Worm (Caenorhabditis elegans): Measurements from ENCODE around the gene nhr-100.

The nhr-100 gene

DNA sequence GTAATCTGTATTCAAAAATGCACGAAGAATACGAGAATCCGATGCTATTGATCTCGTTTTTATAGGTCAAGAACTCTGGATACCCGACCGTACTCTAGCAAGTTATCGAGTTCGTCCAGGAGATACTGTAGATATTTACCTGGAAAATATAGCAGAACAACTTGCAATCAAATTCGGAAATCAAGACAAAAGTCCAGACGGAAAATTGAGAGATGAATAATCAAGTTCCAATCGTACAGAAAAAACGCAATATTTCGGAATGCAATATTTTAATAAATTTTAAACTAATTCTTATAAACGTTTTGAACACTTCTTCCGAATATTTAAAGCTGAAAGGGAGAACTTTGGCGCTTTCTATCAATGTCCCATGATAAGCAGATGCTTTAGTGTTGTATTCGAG, 10.5 kb downstream of the nhr-100 start (continued):
- TF ChIP-seq hrde-1 (tag; optimal IDR thresholded peaks at IDR 0.05; ENCODE audit: borderline replicate concordance) (peak; percentile 79), B0336.3 (GFP tag; IDR thresholded peaks at IDR 0.05) (peak; percentile 93), C17E4.6 (GFP tag; IDR thresholded peaks at IDR 0.05) (peak; percentile 70; the same call in 1 of the 2 replicates), tbp1 (GFP tag; optimal IDR thresholded peaks at IDR 0.05) (peak; percentile 33), tlf-1 (GFP tag; optimal IDR thresholded peaks at IDR 0.05) (peak; percentile 59), egl-18 (GFP tag; IDR thresholded peaks at IDR 0.05) (no peak), aptf-3 (GFP tag; IDR thresholded peaks at IDR 0.05) (no peak), atf-7 (tag; optimal IDR thresholded peaks at IDR 0.05) (no peak), ztf-6 (GFP tag; IDR thresholded peaks at IDR 0.05) (no peak), hlh-12 (tag; optimal IDR thresholded peaks at IDR 0.05) (no peak), him-1 (tag; optimal IDR thresholded peaks at IDR 0.05) (peak; percentile 35), nhr-90 (tag; optimal IDR thresholded peaks at IDR 0.05) (no peak), unc-130 (GFP tag; optimal IDR thresholded peaks at IDR 0.05) (peak; percentile 40), akir-1 (GFP tag; optimal IDR thresholded peaks at IDR 0.05) (no peak), ama-1 (optimal IDR thresholded peaks at IDR 0.05) (no peak), ama-1 (GFP tag; optimal IDR thresholded peaks at IDR 0.05) (peak in 1 of 2 experiments; percentile 22), Y95B8A.8 (GFP tag; IDR thresholded peaks at IDR 0.05) (peak; percentile 80; the same call in 1 of the 2 replicates), mel-28 (tag; optimal IDR thresholded peaks at IDR 0.05; ENCODE audit: borderline replicate concordance) (no peak), hmg-1.2 (GFP tag; IDR thresholded peaks at IDR 0.05) (peak; percentile 36), tbx-9 (tag; optimal IDR thresholded peaks at IDR 0.05; ENCODE audit: borderline replicate concordance) (peak; percentile 48), ekl-4 (GFP tag; IDR thresholded peaks at IDR 0.05) (peak; percentile 81), cebp-1 (GFP tag; IDR thresholded peaks at IDR 0.05) (no peak), cebp-1 (tag; optimal IDR thresholded peaks at IDR 0.05) (peak; percentile 42), madf-6 (GFP tag; IDR thresholded peaks at IDR 0.05) (peak; percentile 71), lin-26 (GFP tag; IDR thresholded peaks at IDR 0.05) (no peak; the same call in 1 of the 2 replicates), snpc-4 (GFP tag; optimal IDR thresholded peaks at IDR 0.05) (peak; percentile 40), snpc-4 (tag; optimal IDR thresholded peaks at IDR 0.05) (peak in 2 of 4 experiments; percentile 16 to 53), nfya-1 (tag; optimal IDR thresholded peaks at IDR 0.05; ENCODE audit: borderline replicate concordance, insufficient read depth) (no peak), attf-6 (GFP tag; IDR thresholded peaks at IDR 0.05) (peak; percentile 58), repo-1 (tag; optimal IDR thresholded peaks at IDR 0.05) (peak; percentile 13), lin-54 (GFP tag; optimal IDR thresholded peaks at IDR 0.05) (peak; percentile 37), rcor-1 (GFP tag; IDR thresholded peaks at IDR 0.05) (peak; percentile 51), mxl-1 (tag; optimal IDR thresholded peaks at IDR 0.05) (no peak)

DNA sequence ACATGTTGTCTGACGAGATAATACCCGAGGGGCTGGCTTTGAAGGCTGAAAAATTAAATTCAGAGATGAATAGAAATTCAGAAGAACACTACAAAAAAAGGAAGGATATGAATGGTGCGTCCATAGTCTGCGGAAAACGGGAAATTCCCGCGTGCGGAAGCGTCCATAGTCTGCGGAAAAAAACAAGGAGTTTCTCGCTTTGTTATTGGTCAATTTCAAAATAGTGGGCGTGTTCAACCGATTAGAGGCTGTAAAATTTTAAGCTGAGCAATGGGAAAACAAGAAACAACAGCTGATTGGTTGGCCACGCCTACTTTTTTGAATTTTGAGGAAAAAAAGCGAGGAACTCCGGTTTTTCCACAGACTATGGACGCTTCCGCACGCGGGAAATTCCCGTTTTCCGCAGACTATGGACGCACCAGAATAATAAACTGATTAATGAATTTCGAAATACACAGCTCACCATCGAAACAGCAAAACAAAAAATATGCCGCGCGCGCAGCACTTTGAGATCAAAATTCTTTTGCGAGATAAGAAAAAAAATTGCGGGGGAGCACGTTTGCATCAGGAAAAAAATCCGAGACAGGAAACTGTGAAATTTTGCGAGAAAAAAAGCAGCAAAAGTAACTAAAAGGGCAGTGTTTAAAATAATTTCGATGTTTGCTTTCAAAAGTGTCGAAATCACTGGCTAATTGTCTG, 12.5 kb downstream of the nhr-100 start, which contains the start of gene gln-6:
TSS of gene gln-6 (minus strand) at position 51 of the 699 bp plus-strand sequence.
- peak; percentile 65 for TF ChIP-seq lsl-1 (GFP tag; optimal IDR thresholded peaks at IDR 0.05)
- peak; percentile 82 for TF ChIP-seq dox-1 (GFP tag; IDR thresholded peaks at IDR 0.05)
- TF ChIP-seq madf-8 (GFP tag; conservative IDR thresholded peaks at IDR 0.05), result peak; percentile 90
- TF ChIP-seq nfyb-1 (GFP tag; IDR thresholded peaks at IDR 0.05), result peak; percentile 25; the same call in 1 of the 2 replicates
- peak; percentile 91; the same call in 1 of the 2 replicates for TF ChIP-seq D2030.7 (GFP tag; IDR thresholded peaks at IDR 0.05)
- peak; percentile 40 for TF ChIP-seq F49E8.2 (tag; optimal IDR thresholded peaks at IDR 0.05; ENCODE audit: insufficient read depth)
- peak; percentile 67; the same call in 1 of the 2 replicates for TF ChIP-seq C17E4.6 (GFP tag; IDR thresholded peaks at IDR 0.05)
- TF ChIP-seq madf-3 (GFP tag; IDR thresholded peaks at IDR 0.05), result peak; percentile 86
- peak; percentile 51 for TF ChIP-seq snpc-3.4 (tag; optimal IDR thresholded peaks at IDR 0.05)
- peak; percentile 61; the same call in 1 of the 2 replicates for TF ChIP-seq hsf-1 (GFP tag; IDR thresholded peaks at IDR 0.05)
- TF ChIP-seq F33H1.4 (GFP tag; IDR thresholded peaks at IDR 0.05), result peak; percentile 71
- TF ChIP-seq aptf-2 (GFP tag; conservative IDR thresholded peaks at IDR 0.05), result peak; percentile 32; the same call in 1 of the 2 replicates
- TF ChIP-seq unc-130 (GFP tag; optimal IDR thresholded peaks at IDR 0.05), result peak; percentile 35
- peak; percentile 96 for TF ChIP-seq madf-6 (GFP tag; IDR thresholded peaks at IDR 0.05)
- peak; percentile 62; the same call in 1 of the 2 replicates for TF ChIP-seq Y95B8A.8 (GFP tag; IDR thresholded peaks at IDR 0.05)
- 0 out of 2 replicates have a peak, but pooled peaks have one; percentile 39 for TF ChIP-seq rcor-1 (GFP tag; IDR thresholded peaks at IDR 0.05)
- peak in 1 of 3 experiments; percentile 44 for TF ChIP-seq lin-35 (GFP tag; optimal IDR thresholded peaks at IDR 0.05)
- TF ChIP-seq efl-1 (GFP tag; optimal IDR thresholded peaks at IDR 0.05), result peak; percentile 94
- peak; percentile 17 for TF ChIP-seq snpc-1.1 (tag; optimal IDR thresholded peaks at IDR 0.05; ENCODE audit: insufficient read depth)
